Worm (Caenorhabditis elegans) whole organism, L4 larva: ENCODE results near the gene R160.4.

Experiments
- lin-29 ChIP-seq: fragments of 200-800 bp; sonication (Bioruptor generic); IDR thresholded peaks from 2 replicates; pipeline ENCODE4 v1.3.6; 2022; ENCODE audit warnings: missing genetic modification reagents, missing genetic modification characterization, missing compliant biosample characterization
- nhr-42 ChIP-seq: fragments of 200-800 bp; sonication (Bioruptor generic); IDR thresholded peaks from 2 replicates; pipeline ENCODE4 v1.3.6; 2022; ENCODE audit warnings: missing genetic modification characterization, missing compliant biosample characterization
- snpc-4 ChIP-seq: fragments of 150-350 bp; optimal IDR thresholded peaks from 2 replicates; lab custom pipeline; 2014; ENCODE audit warnings: missing biosample characterization, missing genetic modification characterization

DNA sequence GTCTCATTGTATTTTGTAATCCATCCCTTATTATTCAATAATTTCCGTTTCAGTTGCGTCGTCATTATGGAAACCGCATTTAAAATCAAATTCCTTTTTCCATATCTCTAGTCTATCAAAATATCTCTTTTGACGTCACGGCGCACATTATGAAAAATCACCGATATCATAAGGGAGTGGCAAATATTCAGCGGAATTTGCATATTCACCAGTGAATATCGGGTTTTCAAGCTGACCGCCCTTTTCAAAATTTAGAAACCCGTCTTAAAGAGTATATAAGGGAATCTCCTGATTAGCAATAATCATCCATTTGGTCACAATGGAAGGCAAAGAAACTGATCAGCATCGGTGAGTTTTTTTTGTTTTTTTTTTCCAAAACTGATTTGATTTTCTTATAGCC is 15.4 kb downstream of the R160.4 start, which contains the start of gene col-165:
- TF ChIP-seq snpc-4 (tag; lab: Kevin White, UChicago): no peak
- TF ChIP-seq nhr-42 (GFP tag; lab: Robert Waterston, UW): no peak
- no peak for TF ChIP-seq lin-29 (GFP tag; lab: Robert Waterston, UW)
